ENCODE assay signal across 5 worm cellular contexts in genomic region chrIII:13462965-13463783, ce11.
TF ChIP-seq lines count a peak whose summit lies in the region.

Gene ant-1.1 (plus strand): TSS chrIII:13463163.

TF ChIP-seq in whole organism, L1 larva, 84 proteins besides CTCF, POLR2A, EP300 and RAD21 (continues in another document):
- TF ChIP-seq snpc-4 (tag; optimal IDR thresholded peaks at IDR 0.05; lab: Kevin White, UChicago) (peak; percentile 57), nhr-12 (tag; optimal IDR thresholded peaks at IDR 0.05; lab: Kevin White, UChicago) (no peak), nhr-19 (GFP tag; conservative IDR thresholded peaks at IDR 0.05; lab: Robert Waterston, UW) (peak; percentile 97), ceh-90 (tag; optimal IDR thresholded peaks at IDR 0.05; lab: Kevin White, UChicago) (peak; percentile 38), efl-1 (optimal IDR thresholded peaks at IDR 0.05; lab: Kevin White, UChicago) (peak; percentile 90 to 99), efl-1 (GFP tag; optimal IDR thresholded peaks at IDR 0.05 in 1 of 2; lab: Kevin White, UChicago) (peak; percentile 98 to 100), elt-3 (tag; optimal IDR thresholded peaks at IDR 0.05; lab: Kevin White, UChicago) (peak in 5 of 6 experiments; percentile 39 to 86 (median 60)), ztf-11 (tag; optimal IDR thresholded peaks at IDR 0.05; lab: Kevin White, UChicago) (peak in 1 of 2 experiments; percentile 87), sup-37 (GFP tag; optimal IDR thresholded peaks at IDR 0.05; lab: Kevin White, UChicago) (peak; percentile 87), aha-1 (tag; optimal IDR thresholded peaks at IDR 0.05; lab: Kevin White, UChicago) (peak; percentile 46), ces-1 (GFP tag; optimal IDR thresholded peaks at IDR 0.05; lab: Kevin White, UChicago) (no peak), nhr-76 (tag; optimal IDR thresholded peaks at IDR 0.05; lab: Kevin White, UChicago) (no peak), unc-86 (tag; optimal IDR thresholded peaks at IDR 0.05; lab: Kevin White, UChicago) (peak; percentile 95), egl-13 (tag; optimal IDR thresholded peaks at IDR 0.05; lab: Kevin White, UChicago) (peak; percentile 90), nhr-77 (tag; optimal IDR thresholded peaks at IDR 0.05; lab: Kevin White, UChicago) (peak; percentile 94), nhr-71 (tag; optimal IDR thresholded peaks at IDR 0.05; lab: Kevin White, UChicago) (peak; percentile 98), unc-30 (tag; optimal IDR thresholded peaks at IDR 0.05; lab: Kevin White, UChicago) (no peak), nhr-20 (tag; optimal IDR thresholded peaks at IDR 0.05; lab: Kevin White, UChicago) (peak; percentile 95)

TF ChIP-seq in whole organism, L3 larva, 47 proteins besides CTCF, POLR2A, EP300 and RAD21 (continues in another document):
- TF ChIP-seq nfya-1 (tag; optimal IDR thresholded peaks at IDR 0.05; lab: Kevin White, UChicago; ENCODE audit: insufficient read depth) (peak; percentile 98), mml-1 (tag; optimal IDR thresholded peaks at IDR 0.05; lab: Kevin White, UChicago) (no peak), ZK546.5 (tag; optimal IDR thresholded peaks at IDR 0.05; lab: Kevin White, UChicago) (peak; percentile 93), lin-15B (tag; optimal IDR thresholded peaks at IDR 0.05; lab: Kevin White, UChicago) (peak; percentile 98), ceh-28 (tag; optimal IDR thresholded peaks at IDR 0.05; lab: Kevin White, UChicago) (peak; percentile 92), elt-3 (tag; optimal IDR thresholded peaks at IDR 0.05; lab: Kevin White, UChicago) (peak in 1 of 3 experiments; percentile 51), fos-1 (tag; optimal IDR thresholded peaks at IDR 0.05; lab: Kevin White, UChicago) (peak; percentile 65), zag-1 (tag; optimal IDR thresholded peaks at IDR 0.05; lab: Kevin White, UChicago) (no peak), sea-2 (GFP tag; optimal IDR thresholded peaks at IDR 0.05; lab: Kevin White, UChicago) (no peak), tbx-2 (tag; optimal IDR thresholded peaks at IDR 0.05; lab: Kevin White, UChicago) (peak; percentile 62), daf-12 (tag; optimal IDR thresholded peaks at IDR 0.05; lab: Kevin White, UChicago) (no peak), ceh-82 (tag; optimal IDR thresholded peaks at IDR 0.05; lab: Kevin White, UChicago) (peak; percentile 85), fkh-2 (tag; optimal IDR thresholded peaks at IDR 0.05; lab: Kevin White, UChicago) (no peak), egl-27 (tag; optimal IDR thresholded peaks at IDR 0.05; lab: Kevin White, UChicago) (peak; percentile 78), snpc-4 (tag; optimal IDR thresholded peaks at IDR 0.05; lab: Kevin White, UChicago) (peak; percentile 65), aly-2 (tag; optimal IDR thresholded peaks at IDR 0.05; lab: Kevin White, UChicago) (peak; percentile 31), elt-1 (tag; optimal IDR thresholded peaks at IDR 0.05; lab: Kevin White, UChicago) (peak; percentile 63), lsy-12 (tag; optimal IDR thresholded peaks at IDR 0.05; lab: Kevin White, UChicago) (peak; percentile 96), nhr-28 (tag; optimal IDR thresholded peaks at IDR 0.05; lab: Kevin White, UChicago) (no peak)

TF ChIP-seq in whole organism, early embryonic, 17 proteins besides CTCF, POLR2A, EP300 and RAD21:
- TF ChIP-seq F13C5.2 (tag; optimal IDR thresholded peaks at IDR 0.05; lab: Kevin White, UChicago) (peak; percentile 80), tbx-37 (GFP tag; conservative IDR thresholded peaks at IDR 0.05; lab: Robert Waterston, UW) (peak; percentile 59), B0310.2 (tag; optimal IDR thresholded peaks at IDR 0.05; lab: Kevin White, UChicago) (no peak), scrt-1 (GFP tag; IDR thresholded peaks at IDR 0.05; lab: Robert Waterston, UW) (0 out of 2 replicates have a peak, but pooled peaks have one; percentile 20), ceh-36 (tag; optimal IDR thresholded peaks at IDR 0.05; lab: Kevin White, UChicago) (peak; percentile 20), ets-7 (tag; optimal IDR thresholded peaks at IDR 0.05; lab: Kevin White, UChicago) (no peak), sea-1 (GFP tag; conservative IDR thresholded peaks at IDR 0.05; lab: Robert Waterston, UW) (0 out of 2 replicates have a peak, but pooled peaks have one; percentile 44), hmg-4 (GFP tag; optimal IDR thresholded peaks at IDR 0.05; lab: Kevin White, UChicago) (peak; percentile 62), aly-1 (tag; optimal IDR thresholded peaks at IDR 0.05; lab: Kevin White, UChicago) (no peak), pes-1 (GFP tag; IDR thresholded peaks at IDR 0.05; lab: Robert Waterston, UW) (peak; percentile 52; the same call in 1 of the 2 replicates), tra-4 (tag; optimal IDR thresholded peaks at IDR 0.05; lab: Kevin White, UChicago) (peak; percentile 24)

TF ChIP-seq in whole organism, midembryonic, 9 proteins besides CTCF, POLR2A, EP300 and RAD21:
- TF ChIP-seq klf-2 (GFP tag; conservative IDR thresholded peaks at IDR 0.05; lab: Robert Waterston, UW) (peak; percentile 58; the same call in 1 of the 2 replicates), ztf-29 (GFP tag; IDR thresholded peaks at IDR 0.05; lab: Robert Waterston, UW) (0 out of 2 replicates have a peak, but pooled peaks have one; percentile 28), med-1 (GFP tag; optimal IDR thresholded peaks at IDR 0.05; lab: Kevin White, UChicago; ENCODE audit: insufficient read depth) (no peak), flt-1 (GFP tag; IDR thresholded peaks at IDR 0.05; lab: Robert Waterston, UW) (peak; percentile 85), ref-1 (GFP tag; conservative IDR thresholded peaks at IDR 0.05; lab: Robert Waterston, UW) (no peak), tab-1 (GFP tag; IDR thresholded peaks at IDR 0.05; lab: Robert Waterston, UW) (no peak), ztf-23 (GFP tag; IDR thresholded peaks at IDR 0.05; lab: Robert Waterston, UW) (peak; percentile 85), T22C8.4 (GFP tag; IDR thresholded peaks at IDR 0.05; lab: Robert Waterston, UW) (peak; percentile 39), cog-1 (tag; optimal IDR thresholded peaks at IDR 0.05; lab: Kevin White, UChicago) (no peak)

TF ChIP-seq in whole organism, young adult, 124 proteins besides CTCF, POLR2A, EP300 and RAD21 (continues in another document):
- TF ChIP-seq zfh-2 (GFP tag; conservative IDR thresholded peaks at IDR 0.05; lab: Robert Waterston, UW) (peak; percentile 96), K12H6.12 (tag; optimal IDR thresholded peaks at IDR 0.05; lab: Kevin White, UChicago) (peak; percentile 85), rcor-1 (GFP tag; IDR thresholded peaks at IDR 0.05; lab: Robert Waterston, UW) (peak; percentile 87), mcd-1 (GFP tag; IDR thresholded peaks at IDR 0.05; lab: Robert Waterston, UW) (peak; percentile 94), unc-130 (GFP tag; optimal IDR thresholded peaks at IDR 0.05; lab: Kevin White, UChicago) (peak; percentile 30), Y67H2A.10 (GFP tag; conservative IDR thresholded peaks at IDR 0.05; lab: Robert Waterston, UW) (peak; percentile 84), sea-2 (GFP tag; IDR thresholded peaks at IDR 0.05; lab: Robert Waterston, UW) (no peak), ama-1 (optimal IDR thresholded peaks at IDR 0.05; lab: Kevin White, UChicago) (peak; percentile 82), ama-1 (GFP tag; optimal IDR thresholded peaks at IDR 0.05; lab: Kevin White, UChicago) (no peak), snpc-1.1 (tag; optimal IDR thresholded peaks at IDR 0.05; lab: Kevin White, UChicago; ENCODE audit: insufficient read depth) (no peak), tbp1 (GFP tag; optimal IDR thresholded peaks at IDR 0.05; lab: Kevin White, UChicago) (peak; percentile 69), aptf-2 (GFP tag; conservative IDR thresholded peaks at IDR 0.05; lab: Robert Waterston, UW) (peak; percentile 82), ets-4 (GFP tag; optimal IDR thresholded peaks at IDR 0.05; lab: Kevin White, UChicago) (peak; percentile 53), hlh-12 (tag; optimal IDR thresholded peaks at IDR 0.05; lab: Kevin White, UChicago) (no peak), mel-28 (tag; optimal IDR thresholded peaks at IDR 0.05; lab: Kevin White, UChicago; ENCODE audit: borderline replicate concordance) (peak; percentile 38), ceh-100 (GFP tag; IDR thresholded peaks at IDR 0.05; lab: Robert Waterston, UW) (peak; percentile 74), F37B4.10 (GFP tag; IDR thresholded peaks at IDR 0.05; lab: Robert Waterston, UW) (no peak), sdz-38 (tag; optimal IDR thresholded peaks at IDR 0.05; lab: Kevin White, UChicago) (no peak), ceh-91 (GFP tag; IDR thresholded peaks at IDR 0.05; lab: Robert Waterston, UW) (peak; percentile 78), Y95B8A.8 (GFP tag; IDR thresholded peaks at IDR 0.05; lab: Robert Waterston, UW) (peak; percentile 69), ztf-18 (tag; optimal IDR thresholded peaks at IDR 0.05; lab: Kevin White, UChicago) (peak; percentile 87), F49E8.2 (tag; optimal IDR thresholded peaks at IDR 0.05; lab: Kevin White, UChicago; ENCODE audit: insufficient read depth) (peak; percentile 10), snpc-4 (GFP tag; optimal IDR thresholded peaks at IDR 0.05; lab: Kevin White, UChicago) (no peak), snpc-4 (tag; optimal IDR thresholded peaks at IDR 0.05; lab: Kevin White, UChicago) (peak in 3 of 4 experiments; percentile 34 to 65 (median 57)), attf-6 (GFP tag; IDR thresholded peaks at IDR 0.05; lab: Robert Waterston, UW) (no peak), die-1 (tag; optimal IDR thresholded peaks at IDR 0.05; lab: Kevin White, UChicago) (peak; percentile 35), aptf-3 (GFP tag; IDR thresholded peaks at IDR 0.05; lab: Robert Waterston, UW) (peak; percentile 61; the same call in 1 of the 2 replicates), madf-3 (GFP tag; IDR thresholded peaks at IDR 0.05; lab: Robert Waterston, UW) (peak; percentile 91), mes-4 (tag; optimal IDR thresholded peaks at IDR 0.05; lab: Kevin White, UChicago) (no peak), B0261.1 (tag; optimal IDR thresholded peaks at IDR 0.05; lab: Kevin White, UChicago) (peak; percentile 4), egl-44 (GFP tag; IDR thresholded peaks at IDR 0.05; lab: Robert Waterston, UW) (no peak), fkh-3 (tag; optimal IDR thresholded peaks at IDR 0.05; lab: Kevin White, UChicago) (no peak), lag-1 (GFP tag; IDR thresholded peaks at IDR 0.05; lab: Robert Waterston, UW) (no peak), rec-8 (tag; optimal IDR thresholded peaks at IDR 0.05; lab: Kevin White, UChicago) (no peak), nfya-1 (tag; optimal IDR thresholded peaks at IDR 0.05; lab: Kevin White, UChicago; ENCODE audit: borderline replicate concordance, insufficient read depth) (no peak), snpc-1.3 (tag; optimal IDR thresholded peaks at IDR 0.05; lab: Kevin White, UChicago; ENCODE audit: insufficient read depth) (peak; percentile 84), cebp-2 (GFP tag; IDR thresholded peaks at IDR 0.05; lab: Robert Waterston, UW) (no peak), F57C9.4 (tag; optimal IDR thresholded peaks at IDR 0.05; lab: Kevin White, UChicago) (no peak), ztf-6 (GFP tag; IDR thresholded peaks at IDR 0.05; lab: Robert Waterston, UW) (0 out of 2 replicates have a peak, but pooled peaks have one; percentile 38)

Comparison
In these comparisons a context has a peak if more than half of its experiments do, and no peak if none do; other contexts are left out.
1. Of the 8 proteins assayed by ChIP-seq in both whole organism, young adult and whole organism, L1 larva: peak only in whole organism, young adult: none; only in whole organism, L1 larva: nhr-90; in both: dpl-1, efl-1, lin-35, snpc-4 and unc-130; in neither: 1; mixed calls (peak in some experiments, not most) for 1.